Fruit fly (Drosophila melanogaster) whole organism, embryonic: ENCODE data around the gene mldr.

Experiments used
- Atf-2 ChIP-seq: fragments of 200-800 bp; sonication (Bioruptor generic); optimal IDR thresholded peaks from 2 replicates; lab custom pipeline; 2016; ENCODE audit warnings: missing biosample characterization, missing genetic modification characterization
- Awh ChIP-seq: fragments of 200-800 bp; sonication (Bioruptor generic); IDR thresholded peaks from 2 replicates; pipeline ENCODE4, ENCODE4 v1.3.6; 2022; ENCODE audit warnings: missing biosample characterization, missing genetic modification characterization
- CG11398 ChIP-seq: fragments of 200-800 bp; sonication (Bioruptor generic); optimal IDR thresholded peaks from 2 replicates; lab custom pipeline; 2016; ENCODE audit warnings: missing biosample characterization, missing genetic modification characterization
- CG1529 ChIP-seq: fragments of 200-800 bp; sonication (Bioruptor generic); optimal IDR thresholded peaks from 3 replicates; lab custom pipeline; 2018; ENCODE audit warnings: missing biosample characterization, missing genetic modification characterization
- CG15514 ChIP-seq: fragments of 200-800 bp; sonication (Bioruptor generic); optimal IDR thresholded peaks from 3 replicates; lab custom pipeline; 2017; ENCODE audit warnings: missing biosample characterization, missing genetic modification characterization, mild to moderate bottlenecking, moderate library complexity, missing genetic modification reagents
- CG15601 ChIP-seq: fragments of 200-800 bp; sonication (Bioruptor generic); optimal IDR thresholded peaks from 3 replicates; lab custom pipeline; 2019; ENCODE audit warnings: missing biosample characterization, mild to moderate bottlenecking, missing genetic modification characterization, moderate library complexity
- CG1602 ChIP-seq: fragments of 200-800 bp; sonication (Bioruptor generic); optimal IDR thresholded peaks from 3 replicates; lab custom pipeline; 2016; ENCODE audit warnings: missing biosample characterization, missing genetic modification characterization
- CG1603 ChIP-seq: fragments of 200-800 bp; sonication (Bioruptor generic); optimal IDR thresholded peaks from 2 replicates; lab custom pipeline; 2019; ENCODE audit warnings: missing biosample characterization, mild to moderate bottlenecking, missing genetic modification characterization, moderate library complexity
- CG16815 ChIP-seq: fragments of 200-800 bp; sonication (Bioruptor generic); optimal IDR thresholded peaks from 3 replicates; lab custom pipeline; 2017; ENCODE audit warnings: missing biosample characterization, mild to moderate bottlenecking, missing genetic modification characterization
- CG17361 ChIP-seq: fragments of 200-800 bp; sonication (Bioruptor generic); IDR thresholded peaks from 3 replicates; pipeline ENCODE4 v1.3.6; 2022; ENCODE audit warnings: missing biosample characterization, missing genetic modification characterization
- CG17912 ChIP-seq: fragments of 200-800 bp; sonication (Bioruptor generic); optimal IDR thresholded peaks from 2 replicates; lab custom pipeline; 2018; ENCODE audit warnings: missing biosample characterization, mild to moderate bottlenecking, missing genetic modification characterization
- CG2712 ChIP-seq: fragments of 200-800 bp; optimal IDR thresholded peaks from 3 replicates; lab custom pipeline; 2019; ENCODE audit warnings: missing biosample characterization, mild to moderate bottlenecking, missing genetic modification characterization, moderate library complexity
- CG3163 ChIP-seq: fragments of 200-800 bp; sonication (Bioruptor generic); optimal IDR thresholded peaks from 3 replicates; lab custom pipeline; 2016; ENCODE audit warnings: missing biosample characterization, missing genetic modification characterization
- CG34224 ChIP-seq: fragments of 200-800 bp; sonication (Bioruptor generic); IDR thresholded peaks from 3 replicates; pipeline ENCODE4 v1.3.6; 2022; ENCODE audit warnings: missing biosample characterization, missing genetic modification characterization; ENCODE audit not compliant: partially characterized antibody
- CG5245 ChIP-seq: fragments of 200-800 bp; sonication (Bioruptor generic); optimal IDR thresholded peaks from 3 replicates; lab custom pipeline; 2016; ENCODE audit warnings: missing biosample characterization, missing genetic modification characterization
- CG9727 ChIP-seq: fragments of 200-800 bp; sonication (Bioruptor generic); optimal IDR thresholded peaks from 3 replicates; lab custom pipeline; 2017; ENCODE audit warnings: missing biosample characterization, mild to moderate bottlenecking, missing genetic modification characterization
- CG9932 ChIP-seq: fragments of 200-800 bp; sonication (Bioruptor generic); IDR thresholded peaks from 2 replicates; pipeline ENCODE4 v1.3.6; 2022; ENCODE audit warnings: missing biosample characterization, missing genetic modification characterization
- CHES-1-like ChIP-seq: fragments of 200-800 bp; sonication (Bioruptor generic); optimal IDR thresholded peaks from 2 replicates; lab custom pipeline; 2016; ENCODE audit warnings: missing biosample characterization, missing genetic modification characterization
- CTCF ChIP-seq: fragments of 200-800 bp; sonication (Bioruptor generic); optimal IDR thresholded peaks from 2 replicates; lab custom pipeline; 2017; ENCODE audit warnings: missing biosample characterization, mild to moderate bottlenecking, missing genetic modification characterization, moderate library complexity
- Camta ChIP-seq: fragments of 200-800 bp; sonication (Bioruptor generic); optimal IDR thresholded peaks from 2 replicates; lab custom pipeline; 2016; ENCODE audit warnings: missing biosample characterization, missing genetic modification characterization
- Dbx ChIP-seq: fragments of 200-800 bp; sonication (Bioruptor generic); IDR thresholded peaks from 3 replicates; pipeline ENCODE4 v1.3.6; 2022; ENCODE audit warnings: missing biosample characterization, missing genetic modification characterization
- Dll ChIP-seq: fragments of 200-800 bp; sonication (Bioruptor generic); IDR thresholded peaks from 4 replicates; pipeline ENCODE4 v1.3.6; 2022; ENCODE audit warnings: missing biosample characterization, missing genetic modification characterization; ENCODE audit not compliant: partially characterized antibody
- E2f2 ChIP-seq: fragments of 200-800 bp; sonication (Bioruptor generic); IDR thresholded peaks from 2 replicates; pipeline ENCODE4 v1.3.6; 2022; ENCODE audit warnings: missing biosample characterization, missing genetic modification characterization
- Ets65A ChIP-seq: fragments of 200-800 bp; sonication (Bioruptor generic); peaks from one replicate; lab custom pipeline; 2016; ENCODE audit warnings: missing biosample characterization, missing genetic modification characterization
- Fer2 ChIP-seq: fragments of 200-800 bp; sonication (Bioruptor generic); optimal IDR thresholded peaks from 2 replicates; lab custom pipeline; 2018; ENCODE audit warnings: missing biosample characterization, mild to moderate bottlenecking, missing genetic modification characterization, moderate library complexity
- H15 ChIP-seq: fragments of 200-800 bp; sonication (Bioruptor generic); IDR thresholded peaks from 3 replicates; pipeline ENCODE4 v1.3.6; 2022; ENCODE audit warnings: missing biosample characterization, missing genetic modification characterization
- Hr3 ChIP-seq: fragments of 200-800 bp; sonication (Bioruptor generic); optimal IDR thresholded peaks from 3 replicates; lab custom pipeline; 2016; ENCODE audit warnings: missing biosample characterization, missing genetic modification characterization
- Lhr ChIP-seq: fragments of 200-800 bp; sonication (Bioruptor generic); optimal IDR thresholded peaks from 3 replicates; lab custom pipeline; 2017; ENCODE audit warnings: mild to moderate bottlenecking, missing biosample characterization, missing genetic modification reagents, missing genetic modification characterization
- Lim3 ChIP-seq: fragments of 200-800 bp; sonication (Bioruptor generic); IDR thresholded peaks from 2 replicates; pipeline ENCODE4 v1.3.6; 2022; ENCODE audit warnings: missing biosample characterization, missing genetic modification characterization
- Mes4 ChIP-seq: fragments of 200-800 bp; sonication (Bioruptor generic); optimal IDR thresholded peaks from 2 replicates; lab custom pipeline; 2016; ENCODE audit warnings: missing biosample characterization, missing genetic modification characterization
- Side ChIP-seq: fragments of 200-800 bp; sonication (Bioruptor generic); optimal IDR thresholded peaks from 2 replicates; lab custom pipeline; 2016; ENCODE audit warnings: missing biosample characterization, missing genetic modification characterization
- ara ChIP-seq: fragments of 200-800 bp; sonication (Bioruptor generic); IDR thresholded peaks from 2 replicates; pipeline ENCODE4 v1.3.6; 2022; ENCODE audit warnings: missing biosample characterization, missing genetic modification characterization
- az2 ChIP-seq: fragments of 200-800 bp; sonication (Bioruptor generic); optimal IDR thresholded peaks from 3 replicates; lab custom pipeline; 2016; ENCODE audit warnings: missing biosample characterization, missing genetic modification characterization
- bowl ChIP-seq: fragments of 200-800 bp; sonication (Bioruptor generic); IDR thresholded peaks from 2 replicates; pipeline ENCODE4 v1.3.6; 2022; ENCODE audit warnings: missing biosample characterization, missing genetic modification characterization
- ewg ChIP-seq: fragments of 200-800 bp; sonication (Bioruptor generic); optimal IDR thresholded peaks from 3 replicates; lab custom pipeline; 2017; ENCODE audit warnings: mild to moderate bottlenecking, missing biosample characterization, missing genetic modification reagents, missing genetic modification characterization
- fru ChIP-seq: fragments of >200 bp; optimal IDR thresholded peaks from 2 replicates; lab custom pipeline; 2017
- gsb-n ChIP-seq: fragments of 200-800 bp; sonication (Bioruptor generic); optimal IDR thresholded peaks from 3 replicates; lab custom pipeline; 2018; ENCODE audit warnings: missing biosample characterization, mild to moderate bottlenecking, missing genetic modification characterization
- jigr1 ChIP-seq: fragments of 200-800 bp; sonication (Bioruptor generic); IDR thresholded peaks from 3 replicates; pipeline ENCODE4 v1.3.6; 2022; ENCODE audit warnings: missing biosample characterization, missing genetic modification characterization
- kah ChIP-seq: fragments of 200-800 bp; sonication (Bioruptor generic); optimal IDR thresholded peaks from 2 replicates; lab custom pipeline; 2018; ENCODE audit warnings: missing biosample characterization, mild to moderate bottlenecking, missing genetic modification characterization
- kay ChIP-seq: fragments of 200-800 bp; sonication (Bioruptor generic); optimal IDR thresholded peaks from 2 replicates; lab custom pipeline; 2016; ENCODE audit warnings: missing biosample characterization, missing genetic modification characterization
- klu ChIP-seq: fragments of 200-800 bp; sonication (Bioruptor generic); IDR thresholded peaks from 2 replicates; pipeline ENCODE4 v1.3.6; 2022; ENCODE audit warnings: missing biosample characterization, missing genetic modification characterization
- lov ChIP-seq, 2 experiments: fragments of 200-800 bp in 1 of 2; fragments of >200 bp in 1 of 2; sonication (Bioruptor generic) in 1 of 2; IDR thresholded peaks in 1 of 2; optimal IDR thresholded peaks in 1 of 2; 2 replicates in 1 of 2; 3 replicates in 1 of 2; pipeline versions ENCODE4 v1.3.6 to Lab custom; 2017 to 2022; ENCODE audit warnings: missing biosample characterization in 1 of 2, missing genetic modification characterization in 1 of 2
- maf-S ChIP-seq: fragments of 200-800 bp; sonication (Bioruptor generic); optimal IDR thresholded peaks from 2 replicates; lab custom pipeline; 2016; ENCODE audit warnings: missing biosample characterization, missing genetic modification characterization
- pan ChIP-seq, 4 experiments: fragments of >200 bp in 3 of 4; fragments of 200-800 bp in 1 of 4; sonication (Bioruptor generic) in 1 of 4; optimal IDR thresholded peaks in 3 of 4; IDR thresholded peaks in 1 of 4; 2 replicates each; pipeline versions ENCODE4 v1.3.6 to Lab custom; 2017 to 2022; ENCODE audit warnings: missing biosample characterization in 2 of 4, missing genetic modification characterization in 2 of 4, mixed read lengths in 1 of 4
- psq ChIP-seq: fragments of 200-800 bp; sonication (Bioruptor generic); optimal IDR thresholded peaks from 2 replicates; lab custom pipeline; 2017; ENCODE audit warnings: missing biosample characterization, missing genetic modification characterization
- run ChIP-seq: fragments of 200-800 bp; sonication (Bioruptor generic); optimal IDR thresholded peaks from 3 replicates; lab custom pipeline; 2018; ENCODE audit warnings: missing biosample characterization, mild to moderate bottlenecking, missing genetic modification characterization
- shn ChIP-seq: fragments of 200-800 bp; sonication (Bioruptor generic); optimal IDR thresholded peaks from 3 replicates; lab custom pipeline; 2016; ENCODE audit warnings: missing biosample characterization, missing genetic modification characterization
- sisA ChIP-seq: fragments of 200-800 bp; sonication (Bioruptor generic); IDR thresholded peaks from 2 replicates; pipeline ENCODE4 v1.3.6; 2022; ENCODE audit warnings: missing biosample characterization, missing genetic modification characterization
- slbo ChIP-seq: fragments of 200-800 bp; sonication (Bioruptor generic); IDR thresholded peaks from 2 replicates; pipeline ENCODE4 v1.3.6; 2022; ENCODE audit warnings: missing biosample characterization, missing genetic modification characterization
- sob ChIP-seq: fragments of 200-800 bp; sonication (Bioruptor generic); IDR thresholded peaks from 2 replicates; pipeline ENCODE4 v1.3.6; 2022; ENCODE audit warnings: missing biosample characterization, missing genetic modification characterization
- sr ChIP-seq: fragments of 200-800 bp; sonication (Bioruptor generic); IDR thresholded peaks from 3 replicates; pipeline ENCODE4 v1.3.6; 2022; ENCODE audit warnings: missing biosample characterization, missing genetic modification characterization
- tx ChIP-seq: fragments of 200-800 bp; sonication (Bioruptor generic); optimal IDR thresholded peaks from 2 replicates; lab custom pipeline; 2016; ENCODE audit warnings: missing biosample characterization, missing genetic modification characterization

Gene mldr

DNA sequence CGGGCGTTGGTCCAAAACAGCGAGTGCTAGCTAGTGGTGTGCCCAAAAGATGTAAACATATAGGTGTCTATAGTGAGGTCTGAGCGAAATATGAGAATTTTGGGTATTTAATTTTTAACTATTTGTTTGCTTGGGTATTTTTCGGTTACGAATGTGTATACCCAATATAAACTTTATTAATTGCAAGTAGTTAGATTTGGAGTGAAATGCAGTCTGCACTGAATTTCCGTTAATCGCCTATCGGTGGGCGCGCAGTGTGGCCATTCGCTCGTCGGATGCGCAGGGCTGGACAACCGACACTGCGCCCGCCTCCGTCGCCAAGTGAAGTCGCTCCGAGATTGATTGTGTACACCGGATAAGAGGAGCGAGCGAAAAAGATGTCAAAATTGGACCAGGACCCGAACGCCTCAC lies 4.0 kb downstream of the mldr start, which contains the start of the genes CG15891 and CG3815:
Gene CG15891, minus strand, starts transcription at position 217 of the 411 bp plus-strand sequence.
Gene CG3815, plus strand, starts transcription at position 261 of the 411 bp plus-strand sequence.
- TF ChIP-seq CG1602 (GFP tag; lab: Kevin White, UChicago) (no peak), Fer2 (tag; lab: Kevin White, UChicago) (peak; percentile 41), Ets65A (GFP tag; lab: Kevin White, UChicago) (peak; percentile 94), sisA (peak; percentile 51), CHES-1-like (GFP tag; lab: Kevin White, UChicago) (peak; percentile 51), Camta (GFP tag; lab: Kevin White, UChicago) (peak; percentile 33), CG1529 (no peak), Mes4 (GFP tag; lab: Kevin White, UChicago) (no peak), CG17912 (no peak), CG11398 (GFP tag; lab: Kevin White, UChicago) (no peak), CG1603 (no peak), CG16815 (GFP tag; lab: Kevin White, UChicago) (peak; percentile 28), ara (0 out of 2 replicates have a peak, but pooled peaks have one; percentile 7), sr (GFP tag; lab: Robert Waterston, UW) (no peak), pan (optimal IDR thresholded peaks at IDR 0.05; lab: Kevin White, UChicago) (no peak), pan (GFP tag; optimal IDR thresholded peaks at IDR 0.05 in 1 of 2, IDR thresholded peaks at IDR 0.05 in 1 of 2) (peak in 1 of 2 experiments; percentile 7), Dll (GFP tag; lab: Robert Waterston, UW) (peak; percentile 63; the same call in 3 of the 4 replicates), lov (optimal IDR thresholded peaks at IDR 0.05; lab: Kevin White, UChicago) (no peak), lov (GFP tag; IDR thresholded peaks at IDR 0.05; lab: Robert Waterston, UW) (no peak), run (no peak), kay (GFP tag; lab: Kevin White, UChicago) (no peak), CG9727 (peak; percentile 52), fru (lab: Kevin White, UChicago) (no peak), Side (GFP tag; lab: Kevin White, UChicago) (peak; percentile 26), CG3163 (peak; percentile 30), Lhr (GFP tag; lab: Kevin White, UChicago) (peak; percentile 17), H15 (GFP tag; lab: Robert Waterston, UW) (no peak), slbo (GFP tag; lab: Robert Waterston, UW) (peak; percentile 69), CTCF (peak; percentile 2), maf-S (peak; percentile 30), CG34224 (GFP tag; lab: Robert Waterston, UW) (0 out of 3 replicates have a peak, but pooled peaks have one; percentile 23), Lim3 (GFP tag; lab: Robert Waterston, UW) (no peak), CG15601 (tag; lab: Kevin White, UChicago) (no peak), E2f2 (GFP tag; lab: Robert Waterston, UW) (peak; percentile 54), Dbx (GFP tag; lab: Robert Waterston, UW) (peak; percentile 52; the same call in 1 of the 3 replicates), CG5245 (no peak), CG17361 (GFP tag; lab: Robert Waterston, UW) (no peak; the same call in none of the 3 replicates), shn (GFP tag; lab: Kevin White, UChicago) (peak; percentile 53), psq (no peak), sob (GFP tag; lab: Robert Waterston, UW) (peak; percentile 46; the same call in 1 of the 2 replicates), CG15514 (peak; percentile 82), Atf-2 (GFP tag; lab: Kevin White, UChicago) (no peak), klu (GFP tag; lab: Robert Waterston, UW) (0 out of 2 replicates have a peak, but pooled peaks have one; percentile 40), jigr1 (GFP tag; lab: Robert Waterston, UW) (0 out of 3 replicates have a peak, but pooled peaks have one; percentile 32), ewg (GFP tag; lab: Kevin White, UChicago) (peak; percentile 93), bowl (GFP tag; lab: Robert Waterston, UW) (no peak), az2 (GFP tag; lab: Kevin White, UChicago) (peak; percentile 16), CG2712 (tag; lab: Kevin White, UChicago) (peak; percentile 67), kah (peak; percentile 40), tx (peak; percentile 28), Hr3 (peak; percentile 51), gsb-n (tag; lab: Kevin White, UChicago) (no peak), CG9932 (GFP tag; lab: Robert Waterston, UW) (peak; percentile 74), Awh (GFP tag; lab: Robert Waterston, UW) (no peak)
